Fruit fly (Drosophila melanogaster) whole organism, embryonic: Measurements from ENCODE around the gene Ilp6.

ENCODE experiments used
- Atf-2 ChIP-seq: fragments of 200-800 bp; sonication (Bioruptor generic); optimal IDR thresholded peaks from 2 replicates; lab custom pipeline; 2016; ENCODE audit warnings: missing biosample characterization, missing genetic modification characterization
- CG11093 ChIP-seq: fragments of 200-800 bp; sonication (Bioruptor generic); IDR thresholded peaks from 3 replicates; pipeline ENCODE4 v1.3.6; 2022; ENCODE audit warnings: missing biosample characterization, missing genetic modification characterization
- CG1233 ChIP-seq: fragments of 200-800 bp; sonication (Bioruptor generic); optimal IDR thresholded peaks from 4 replicates; lab custom pipeline; 2018; ENCODE audit warnings: missing biosample characterization, mild to moderate bottlenecking, missing genetic modification characterization
- CG12391 ChIP-seq: fragments of 200-800 bp; sonication (Bioruptor generic); optimal IDR thresholded peaks from 3 replicates; lab custom pipeline; 2018; ENCODE audit warnings: missing biosample characterization, mild to moderate bottlenecking, missing genetic modification characterization, moderate library complexity
- CG13296 ChIP-seq: fragments of 200-800 bp; sonication (Bioruptor generic); optimal IDR thresholded peaks from 3 replicates; lab custom pipeline; 2018; ENCODE audit warnings: missing biosample characterization, mild to moderate bottlenecking, missing genetic modification characterization
- CG14860 ChIP-seq: fragments of 200-800 bp; sonication (Bioruptor generic); IDR thresholded peaks from 3 replicates; pipeline ENCODE4 v1.3.6; 2022; ENCODE audit warnings: missing biosample characterization, missing genetic modification characterization; ENCODE audit not compliant: partially characterized antibody
- CG16815 ChIP-seq: fragments of 200-800 bp; sonication (Bioruptor generic); optimal IDR thresholded peaks from 3 replicates; lab custom pipeline; 2017; ENCODE audit warnings: missing biosample characterization, mild to moderate bottlenecking, missing genetic modification characterization
- CG16863 ChIP-seq: fragments of 200-800 bp; sonication (Bioruptor generic); optimal IDR thresholded peaks from 3 replicates; lab custom pipeline; 2016; ENCODE audit warnings: missing biosample characterization, missing genetic modification characterization
- CG17912 ChIP-seq: fragments of 200-800 bp; sonication (Bioruptor generic); optimal IDR thresholded peaks from 2 replicates; lab custom pipeline; 2018; ENCODE audit warnings: missing biosample characterization, mild to moderate bottlenecking, missing genetic modification characterization
- CG2120 ChIP-seq: fragments of 200-800 bp; sonication (Bioruptor generic); optimal IDR thresholded peaks from 3 replicates; lab custom pipeline; 2016; ENCODE audit warnings: missing biosample characterization, missing genetic modification characterization
- CG2712 ChIP-seq: fragments of 200-800 bp; optimal IDR thresholded peaks from 3 replicates; lab custom pipeline; 2019; ENCODE audit warnings: missing biosample characterization, mild to moderate bottlenecking, missing genetic modification characterization, moderate library complexity
- CG3281 ChIP-seq: fragments of 200-800 bp; sonication (Bioruptor generic); optimal IDR thresholded peaks from 3 replicates; lab custom pipeline; 2017; ENCODE audit warnings: missing biosample characterization, mild to moderate bottlenecking, missing genetic modification characterization
- CG8281 ChIP-seq: fragments of 200-800 bp; sonication (Bioruptor generic); optimal IDR thresholded peaks from 2 replicates; lab custom pipeline; 2018; ENCODE audit warnings: missing biosample characterization, mild to moderate bottlenecking, missing genetic modification characterization, moderate library complexity
- CG8359 ChIP-seq: fragments of 200-800 bp; sonication (Bioruptor generic); optimal IDR thresholded peaks from 2 replicates; lab custom pipeline; 2017; ENCODE audit warnings: missing biosample characterization, mild to moderate bottlenecking, missing genetic modification characterization, borderline replicate concordance
- CG8944 ChIP-seq: fragments of 200-800 bp; sonication (Bioruptor generic); optimal IDR thresholded peaks from 3 replicates; lab custom pipeline; 2016; ENCODE audit warnings: missing biosample characterization, missing genetic modification characterization
- CoRest ChIP-seq: fragments of 200-800 bp; sonication (Bioruptor generic); optimal IDR thresholded peaks from 3 replicates; lab custom pipeline; 2018; ENCODE audit warnings: missing biosample characterization, mild to moderate bottlenecking, missing genetic modification characterization, moderate library complexity
- Dfd ChIP-seq, 2 experiments: fragments of >200 bp; optimal IDR thresholded peaks; 2 replicates each; lab custom pipeline; 2017; ENCODE audit warnings: missing biosample characterization in 2 of 2, missing genetic modification characterization in 2 of 2
- Dll ChIP-seq: fragments of 200-800 bp; sonication (Bioruptor generic); IDR thresholded peaks from 4 replicates; pipeline ENCODE4 v1.3.6; 2022; ENCODE audit warnings: missing biosample characterization, missing genetic modification characterization; ENCODE audit not compliant: partially characterized antibody
- Eip74EF ChIP-seq, 2 experiments: fragments of 200-800 bp in 1 of 2; fragments of >200 bp in 1 of 2; sonication (Bioruptor generic) in 1 of 2; optimal IDR thresholded peaks; 2 replicates each; lab custom pipeline; 2017 to 2019; ENCODE audit warnings: missing biosample characterization in 2 of 2, missing genetic modification characterization in 2 of 2, mild to moderate bottlenecking in 1 of 2, moderate library complexity in 1 of 2
- Lim3 ChIP-seq: fragments of 200-800 bp; sonication (Bioruptor generic); IDR thresholded peaks from 2 replicates; pipeline ENCODE4 v1.3.6; 2022; ENCODE audit warnings: missing biosample characterization, missing genetic modification characterization
- PHDP ChIP-seq: fragments of 200-800 bp; sonication (Bioruptor generic); optimal IDR thresholded peaks from 3 replicates; lab custom pipeline; 2018; ENCODE audit warnings: missing biosample characterization, mild to moderate bottlenecking, missing genetic modification characterization, moderate library complexity
- Poxn ChIP-seq: fragments of 200-800 bp; sonication (Bioruptor generic); IDR thresholded peaks from 2 replicates; pipeline ENCODE4 v1.3.6; 2022; ENCODE audit warnings: missing biosample characterization, missing genetic modification characterization
- Rfx ChIP-seq: fragments of 200-800 bp; sonication (Bioruptor generic); IDR thresholded peaks from 2 replicates; pipeline ENCODE4 v1.3.6; 2022; ENCODE audit warnings: missing biosample characterization, missing genetic modification characterization
- Sin3A ChIP-seq: fragments of >200 bp; optimal IDR thresholded peaks from 2 replicates; lab custom pipeline; 2018
- Stat92E ChIP-seq, 3 experiments: fragments of >200 bp in 2 of 3; fragments of 200-800 bp in 1 of 3; sonication (Bioruptor generic) in 1 of 3; optimal IDR thresholded peaks; 2 replicates each; lab custom pipeline; 2017 to 2019; ENCODE audit warnings: missing biosample characterization in 3 of 3, missing genetic modification characterization in 3 of 3, mild to moderate bottlenecking in 1 of 3, moderate library complexity in 1 of 3
- Vsx1 ChIP-seq: fragments of 200-800 bp; sonication (Bioruptor generic); optimal IDR thresholded peaks from 2 replicates; lab custom pipeline; 2017; ENCODE audit warnings: missing biosample characterization, mild to moderate bottlenecking, missing genetic modification characterization, missing genetic modification reagents
- amos ChIP-seq: fragments of 200-800 bp; sonication (Bioruptor generic); IDR thresholded peaks from 2 replicates; pipeline ENCODE4 v1.3.6; 2022; ENCODE audit warnings: missing biosample characterization, missing genetic modification characterization; ENCODE audit not compliant: partially characterized antibody
- ase ChIP-seq: fragments of 200-800 bp; sonication (Bioruptor generic); IDR thresholded peaks from 3 replicates; pipeline ENCODE4 v1.3.6; 2022; ENCODE audit warnings: missing biosample characterization, missing genetic modification characterization
- bcd ChIP-seq: fragments of 200-800 bp; sonication (Bioruptor generic); optimal IDR thresholded peaks from 2 replicates; lab custom pipeline; 2017; ENCODE audit warnings: missing biosample characterization, mild to moderate bottlenecking, missing genetic modification characterization
- br ChIP-seq: fragments of >200 bp; optimal IDR thresholded peaks from 2 replicates; lab custom pipeline; 2017
- cg ChIP-seq: fragments of 200-800 bp; sonication (Bioruptor generic); optimal IDR thresholded peaks from 3 replicates; lab custom pipeline; 2019; ENCODE audit warnings: missing biosample characterization, mild to moderate bottlenecking, missing genetic modification characterization, moderate library complexity
- chif ChIP-seq, 2 experiments: fragments of 200-800 bp; sonication (Bioruptor generic); optimal IDR thresholded peaks; 3 replicates each; lab custom pipeline; 2016; ENCODE audit warnings: missing biosample characterization in 2 of 2, missing genetic modification characterization in 2 of 2
- crc ChIP-seq: fragments of 200-800 bp; sonication (Bioruptor generic); optimal IDR thresholded peaks from 2 replicates; lab custom pipeline; 2016; ENCODE audit warnings: missing biosample characterization, missing genetic modification characterization
- crol ChIP-seq: fragments of 200-800 bp; sonication (Bioruptor generic); IDR thresholded peaks from 2 replicates; pipeline ENCODE4 v1.3.6; 2022; ENCODE audit warnings: missing biosample characterization, missing genetic modification characterization
- dm ChIP-seq: fragments of 200-800 bp; sonication (Bioruptor generic); optimal IDR thresholded peaks from 3 replicates; lab custom pipeline; 2016; ENCODE audit warnings: missing biosample characterization, missing genetic modification characterization
- dpn ChIP-seq, 2 experiments: fragments of 200-800 bp; sonication (Bioruptor generic); optimal IDR thresholded peaks; 3 replicates each; lab custom pipeline; 2016; ENCODE audit warnings: missing biosample characterization in 2 of 2, missing genetic modification characterization in 2 of 2
- dysf ChIP-seq: fragments of 200-800 bp; sonication (Bioruptor generic); IDR thresholded peaks from 3 replicates; pipeline ENCODE4 v1.3.6; 2022; ENCODE audit warnings: missing biosample characterization, missing genetic modification characterization
- exex ChIP-seq: fragments of 200-800 bp; sonication (Bioruptor generic); optimal IDR thresholded peaks from 4 replicates; lab custom pipeline; 2018; ENCODE audit warnings: missing biosample characterization, mild to moderate bottlenecking, missing genetic modification characterization, moderate library complexity
- grn ChIP-seq: fragments of 200-800 bp; sonication (Bioruptor generic); optimal IDR thresholded peaks from 3 replicates; lab custom pipeline; 2017; ENCODE audit warnings: missing biosample characterization, missing genetic modification characterization
- gro ChIP-seq: fragments of 200-800 bp; sonication (Bioruptor generic); optimal IDR thresholded peaks from 2 replicates; lab custom pipeline; 2016; ENCODE audit warnings: missing biosample characterization, missing genetic modification characterization
- gt ChIP-seq: fragments of 200-800 bp; sonication (Bioruptor generic); IDR thresholded peaks from 2 replicates; pipeline ENCODE4 v1.3.6; 2022; ENCODE audit warnings: missing biosample characterization, missing genetic modification characterization
- jigr1 ChIP-seq: fragments of 200-800 bp; sonication (Bioruptor generic); IDR thresholded peaks from 3 replicates; pipeline ENCODE4 v1.3.6; 2022; ENCODE audit warnings: missing biosample characterization, missing genetic modification characterization
- lbe ChIP-seq: fragments of 200-800 bp; sonication (Bioruptor generic); optimal IDR thresholded peaks from 2 replicates; lab custom pipeline; 2016; ENCODE audit warnings: missing biosample characterization, mild to moderate bottlenecking, missing genetic modification characterization
- pfk ChIP-seq: fragments of 200-800 bp; sonication (Bioruptor generic); optimal IDR thresholded peaks from 2 replicates; lab custom pipeline; 2018; ENCODE audit warnings: missing biosample characterization, mild to moderate bottlenecking, missing genetic modification characterization, moderate library complexity
- pros ChIP-seq: fragments of 200-800 bp; sonication (Bioruptor generic); optimal IDR thresholded peaks from 3 replicates; lab custom pipeline; 2019; ENCODE audit warnings: missing biosample characterization, mild to moderate bottlenecking, missing genetic modification characterization, moderate library complexity
- run ChIP-seq: fragments of 200-800 bp; sonication (Bioruptor generic); optimal IDR thresholded peaks from 3 replicates; lab custom pipeline; 2018; ENCODE audit warnings: missing biosample characterization, mild to moderate bottlenecking, missing genetic modification characterization
- slp2 ChIP-seq: fragments of 200-800 bp; sonication (Bioruptor generic); optimal IDR thresholded peaks from 2 replicates; lab custom pipeline; 2016; ENCODE audit warnings: missing biosample characterization, missing genetic modification characterization
- sob ChIP-seq: fragments of 200-800 bp; sonication (Bioruptor generic); IDR thresholded peaks from 2 replicates; pipeline ENCODE4 v1.3.6; 2022; ENCODE audit warnings: missing biosample characterization, missing genetic modification characterization
- wdn ChIP-seq: fragments of 200-800 bp; sonication (Bioruptor generic); IDR thresholded peaks from 2 replicates; pipeline ENCODE4 v1.3.6; 2022; ENCODE audit warnings: missing biosample characterization, missing genetic modification characterization
- z ChIP-seq: fragments of 200-800 bp; sonication (Bioruptor generic); IDR thresholded peaks from 3 replicates; pipeline ENCODE4 v1.3.6; 2022; ENCODE audit warnings: missing biosample characterization, missing genetic modification characterization
- zf30C ChIP-seq: fragments of 200-800 bp; sonication (Bioruptor generic); optimal IDR thresholded peaks from 3 replicates; lab custom pipeline; 2018; ENCODE audit warnings: missing biosample characterization, mild to moderate bottlenecking, missing genetic modification characterization

Gene Ilp6

DNA sequence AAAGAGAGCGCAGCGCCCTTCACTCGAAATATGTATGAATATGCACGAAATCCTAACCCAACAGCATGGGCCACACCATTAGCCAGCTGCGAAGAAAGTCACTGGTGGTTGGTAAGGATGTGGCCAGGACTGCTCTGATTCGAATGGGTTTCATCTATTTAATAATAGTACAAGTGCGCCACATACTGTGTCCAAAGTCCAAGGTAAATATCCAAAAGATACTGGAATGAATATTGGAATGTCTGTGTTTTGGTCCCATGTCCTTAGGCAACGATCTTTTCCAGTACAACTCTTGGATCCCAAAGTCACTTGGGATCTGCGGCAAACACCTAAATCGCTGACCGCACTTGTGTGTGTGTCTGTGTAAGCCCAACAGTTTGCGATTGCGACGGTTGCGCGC lies 28.2 kb downstream of the Ilp6 start (continued):
- TF ChIP-seq Lim3 (GFP tag; lab: Robert Waterston, UW) (peak; percentile 44; the same call in 1 of the 2 replicates), Poxn (GFP tag; lab: Robert Waterston, UW) (no peak), Dfd (GFP tag; optimal IDR thresholded peaks at IDR 0.05; lab: Kevin White, UChicago) (no peak), CG8281 (peak; percentile 23), CG3281 (GFP tag; lab: Kevin White, UChicago) (peak; percentile 37), amos (no peak), gt (GFP tag; lab: Robert Waterston, UW) (no peak), run (tag; lab: Kevin White, UChicago) (peak; percentile 21), gro (no peak), Rfx (0 out of 2 replicates have a peak, but pooled peaks have one; percentile 19), CG16815 (GFP tag; lab: Kevin White, UChicago) (no peak), pfk (no peak), CG13296 (GFP tag; lab: Kevin White, UChicago) (peak; percentile 50), Dll (GFP tag; lab: Robert Waterston, UW) (no peak), zf30C (GFP tag; lab: Kevin White, UChicago) (no peak), CG8944 (GFP tag; lab: Kevin White, UChicago) (peak; percentile 37), lbe (GFP tag; lab: Kevin White, UChicago) (peak; percentile 37), CG8359 (GFP tag; lab: Kevin White, UChicago) (peak; percentile 2), Atf-2 (GFP tag; lab: Kevin White, UChicago) (peak; percentile 37), br (no peak), dpn (GFP tag; optimal IDR thresholded peaks at IDR 0.05; lab: Kevin White, UChicago) (peak; percentile 47 to 73), grn (GFP tag; lab: Kevin White, UChicago) (no peak), Sin3A (lab: Kevin White, UChicago) (no peak), dysf (GFP tag; lab: Robert Waterston, UW) (peak; percentile 79; the same call in 2 of the 3 replicates), CG2120 (peak; percentile 45), z (GFP tag; lab: Robert Waterston, UW) (no peak), cg (GFP tag; lab: Kevin White, UChicago) (no peak), wdn (no peak), jigr1 (GFP tag; lab: Robert Waterston, UW) (peak; percentile 64; the same call in 1 of the 3 replicates), crol (GFP tag; lab: Robert Waterston, UW) (no peak), bcd (peak; percentile 69), CG17912 (GFP tag; lab: Kevin White, UChicago) (no peak), exex (tag; lab: Kevin White, UChicago) (no peak), CG1233 (GFP tag; lab: Kevin White, UChicago) (peak; percentile 46), crc (GFP tag; lab: Kevin White, UChicago) (peak; percentile 42), CG16863 (peak; percentile 34), CG14860 (no peak), ase (GFP tag; lab: Robert Waterston, UW) (peak; percentile 53; the same call in 2 of the 3 replicates), CG11093 (GFP tag; lab: Robert Waterston, UW) (peak; percentile 53; the same call in 2 of the 3 replicates), Vsx1 (GFP tag; lab: Kevin White, UChicago) (peak; percentile 37), chif (GFP tag; optimal IDR thresholded peaks at IDR 0.05; lab: Kevin White, UChicago) (peak; percentile 22 to 40), dm (no peak), Eip74EF (GFP tag; optimal IDR thresholded peaks at IDR 0.05; lab: Kevin White, UChicago) (peak in 1 of 2 experiments; percentile 35), slp2 (GFP tag; lab: Kevin White, UChicago) (peak; percentile 18), CG12391 (tag; lab: Kevin White, UChicago) (peak; percentile 49), Stat92E (GFP tag; optimal IDR thresholded peaks at IDR 0.05; lab: Kevin White, UChicago) (no peak), sob (GFP tag; lab: Robert Waterston, UW) (0 out of 2 replicates have a peak, but pooled peaks have one; percentile 25), PHDP (peak; percentile 39), CG2712 (tag; lab: Kevin White, UChicago) (peak; percentile 70), CoRest (peak; percentile 60), pros (no peak)
